Worm (Caenorhabditis elegans): ENCODE measurements around the gene scc-1.

DNA sequence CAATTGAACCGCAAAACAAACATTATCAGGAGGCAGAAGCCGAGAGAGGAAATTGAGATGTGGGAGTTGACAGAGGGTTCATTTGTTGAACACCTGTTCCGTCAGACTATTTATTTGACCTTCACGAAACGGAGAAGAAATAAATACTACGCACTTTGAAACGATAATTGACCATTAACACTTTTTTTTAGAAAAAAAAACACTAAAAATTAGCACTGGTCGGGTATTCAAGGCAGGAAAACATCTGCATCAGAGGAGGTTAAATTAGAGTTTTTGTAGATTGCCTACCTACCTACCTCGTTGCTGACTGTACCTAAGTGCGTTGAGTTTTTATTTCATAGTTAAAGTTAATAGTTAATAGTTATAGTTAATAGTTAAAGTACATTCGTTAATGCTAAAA lies 48.4 kb upstream of the scc-1 start:
- no peak for TF ChIP-seq dao-5 (tag; optimal IDR thresholded peaks at IDR 0.05)
- no peak for TF ChIP-seq W03F9.2 (tag; optimal IDR thresholded peaks at IDR 0.05)
